Fruit fly (Drosophila melanogaster) whole organism, prepupa: ENCODE results near the gene Inx2.

Source experiments
- Blimp-1 ChIP-seq: fragments of 200-800 bp; sonication (Bioruptor generic); optimal IDR thresholded peaks from 3 replicates; lab custom pipeline; 2017; ENCODE audit warnings: missing biosample characterization, missing genetic modification characterization, mild to moderate bottlenecking, moderate library complexity, missing genetic modification reagents
- CG10631 ChIP-seq: fragments of 200-800 bp; sonication (Bioruptor generic); optimal IDR thresholded peaks from 2 replicates; lab custom pipeline; 2016; ENCODE audit warnings: missing biosample characterization, missing genetic modification characterization
- CG11294 ChIP-seq: fragments of 200-800 bp; sonication (Bioruptor generic); IDR thresholded peaks from 2 replicates; pipeline ENCODE4 v1.3.6; 2022; ENCODE audit warnings: missing biosample characterization, missing genetic modification characterization
- CG1621 ChIP-seq: fragments of 200-800 bp; sonication (Bioruptor generic); optimal IDR thresholded peaks from 3 replicates; lab custom pipeline; 2018; ENCODE audit warnings: missing biosample characterization, mild to moderate bottlenecking, missing genetic modification characterization
- CG16779 ChIP-seq: fragments of 200-800 bp; sonication (Bioruptor generic); optimal IDR thresholded peaks from 3 replicates; lab custom pipeline; 2017; ENCODE audit warnings: missing biosample characterization, mild to moderate bottlenecking, missing genetic modification characterization
- CG3032 ChIP-seq: fragments of 200-800 bp; optimal IDR thresholded peaks from 2 replicates; lab custom pipeline; 2019; ENCODE audit warnings: missing biosample characterization, mild to moderate bottlenecking, missing genetic modification characterization, moderate library complexity
- CG31627 ChIP-seq: fragments of 200-800 bp; sonication (Bioruptor generic); optimal IDR thresholded peaks from 3 replicates; lab custom pipeline; 2016; ENCODE audit warnings: missing biosample characterization, missing genetic modification characterization
- CG32006 ChIP-seq: fragments of 200-800 bp; sonication (Bioruptor generic); optimal IDR thresholded peaks from 3 replicates; lab custom pipeline; 2017; ENCODE audit warnings: missing biosample characterization, mild to moderate bottlenecking, missing genetic modification characterization
- CG34406 ChIP-seq: fragments of 200-800 bp; sonication (Bioruptor generic); optimal IDR thresholded peaks from 3 replicates; lab custom pipeline; 2016; ENCODE audit warnings: missing biosample characterization, missing genetic modification characterization
- CG3919 ChIP-seq: fragments of 200-800 bp; sonication (Bioruptor generic); optimal IDR thresholded peaks from 3 replicates; lab custom pipeline; 2016; ENCODE audit warnings: missing biosample characterization, missing genetic modification characterization
- CG4318 ChIP-seq: fragments of 200-800 bp; sonication (Bioruptor generic); optimal IDR thresholded peaks from 3 replicates; lab custom pipeline; 2017; ENCODE audit warnings: missing biosample characterization, mild to moderate bottlenecking, missing genetic modification characterization
- CG6163 ChIP-seq: fragments of 200-800 bp; sonication (Bioruptor generic); IDR thresholded peaks from 3 replicates; pipeline ENCODE4 v1.3.6; 2022; ENCODE audit warnings: missing biosample characterization, missing genetic modification characterization
- CG6276 ChIP-seq: fragments of 200-800 bp; sonication (Bioruptor generic); optimal IDR thresholded peaks from 2 replicates; lab custom pipeline; 2017; ENCODE audit warnings: missing biosample characterization, mild to moderate bottlenecking, missing genetic modification characterization
- CG6792 ChIP-seq: fragments of 200-800 bp; sonication (Bioruptor generic); optimal IDR thresholded peaks from 3 replicates; lab custom pipeline; 2016; ENCODE audit warnings: missing biosample characterization, missing genetic modification characterization
- CG6854 ChIP-seq: fragments of 200-800 bp; sonication (Bioruptor generic); optimal IDR thresholded peaks from 2 replicates; lab custom pipeline; 2017; ENCODE audit warnings: missing biosample characterization, mild to moderate bottlenecking, missing genetic modification characterization
- CG7368 ChIP-seq: fragments of 200-800 bp; sonication (Bioruptor generic); optimal IDR thresholded peaks from 3 replicates; lab custom pipeline; 2016; ENCODE audit warnings: missing biosample characterization, missing genetic modification characterization
- CG8319 ChIP-seq: fragments of 200-800 bp; sonication (Bioruptor generic); optimal IDR thresholded peaks from 3 replicates; lab custom pipeline; 2016; ENCODE audit warnings: missing biosample characterization, missing genetic modification characterization
- CG9139 ChIP-seq: fragments of 200-800 bp; sonication (Bioruptor generic); optimal IDR thresholded peaks from 3 replicates; lab custom pipeline; 2017; ENCODE audit warnings: missing biosample characterization, mild to moderate bottlenecking, missing genetic modification characterization
- Eip75B ChIP-seq: fragments of 200-800 bp; sonication (Bioruptor generic); optimal IDR thresholded peaks from 3 replicates; lab custom pipeline; 2016; ENCODE audit warnings: missing biosample characterization, missing genetic modification characterization
- Eip78C ChIP-seq: fragments of 200-800 bp; sonication (Bioruptor generic); peaks from one replicate; lab custom pipeline; 2016; ENCODE audit warnings: missing biosample characterization, missing genetic modification characterization
- Eip93F ChIP-seq: fragments of 200-800 bp; sonication (Bioruptor generic); optimal IDR thresholded peaks from 2 replicates; lab custom pipeline; 2016; ENCODE audit warnings: missing biosample characterization, mild to moderate bottlenecking, missing genetic modification characterization
- Ets21C ChIP-seq: fragments of 200-800 bp; sonication (Bioruptor generic); optimal IDR thresholded peaks from 3 replicates; lab custom pipeline; 2016; ENCODE audit warnings: missing biosample characterization, missing genetic modification characterization
- Gug ChIP-seq: fragments of 200-800 bp; sonication (Bioruptor generic); IDR thresholded peaks from 2 replicates; pipeline ENCODE4 v1.3.6; 2022; ENCODE audit warnings: missing biosample characterization, missing genetic modification characterization
- Hr38 ChIP-seq: sonication (Bioruptor generic); optimal IDR thresholded peaks from 2 replicates; lab custom pipeline; 2016; ENCODE audit warnings: missing biosample characterization, missing genetic modification characterization
- Hr39 ChIP-seq: fragments of 200-800 bp; sonication (Bioruptor generic); optimal IDR thresholded peaks from 2 replicates; lab custom pipeline; 2016; ENCODE audit warnings: missing biosample characterization, missing genetic modification characterization
- Hr4 ChIP-seq: fragments of 200-800 bp; sonication (Bioruptor generic); optimal IDR thresholded peaks from 3 replicates; lab custom pipeline; 2016; ENCODE audit warnings: missing biosample characterization, missing genetic modification characterization
- OdsH ChIP-seq: fragments of 200-800 bp; sonication (Bioruptor generic); optimal IDR thresholded peaks from 3 replicates; lab custom pipeline; 2016; ENCODE audit warnings: missing biosample characterization, missing genetic modification characterization
- Smox ChIP-seq: fragments of 200-800 bp; sonication (Bioruptor generic); optimal IDR thresholded peaks from 3 replicates; lab custom pipeline; 2016; ENCODE audit warnings: missing biosample characterization, missing genetic modification characterization
- Sox102F ChIP-seq: fragments of 200-800 bp; sonication (Bioruptor generic); optimal IDR thresholded peaks from 2 replicates; lab custom pipeline; 2016; ENCODE audit warnings: missing biosample characterization, mild to moderate bottlenecking, missing genetic modification characterization
- Sox14 ChIP-seq: fragments of 200-800 bp; sonication (Bioruptor generic); optimal IDR thresholded peaks from 3 replicates; lab custom pipeline; 2016; ENCODE audit warnings: missing biosample characterization, missing genetic modification characterization
- Sox15 ChIP-seq: fragments of 200-800 bp; sonication (Bioruptor generic); optimal IDR thresholded peaks from 3 replicates; lab custom pipeline; 2016; ENCODE audit warnings: missing biosample characterization, missing genetic modification characterization
- achi ChIP-seq: fragments of 200-800 bp; sonication (Bioruptor generic); optimal IDR thresholded peaks from 3 replicates; lab custom pipeline; 2016; ENCODE audit warnings: missing biosample characterization, missing genetic modification characterization
- acj6 ChIP-seq: fragments of 200-800 bp; sonication (Bioruptor generic); optimal IDR thresholded peaks from 3 replicates; lab custom pipeline; 2016; ENCODE audit warnings: missing biosample characterization, missing genetic modification characterization
- cyc ChIP-seq: fragments of 200-800 bp; sonication (Bioruptor generic); optimal IDR thresholded peaks from 3 replicates; lab custom pipeline; 2016; ENCODE audit warnings: missing biosample characterization, missing genetic modification characterization
- dsx ChIP-seq: fragments of 200-800 bp; optimal IDR thresholded peaks from 3 replicates; lab custom pipeline; 2019; ENCODE audit warnings: missing biosample characterization, mild to moderate bottlenecking, missing genetic modification characterization, moderate library complexity; ENCODE audit not compliant: poor library complexity, severe bottlenecking
- esn ChIP-seq: fragments of 200-800 bp; sonication (Bioruptor generic); optimal IDR thresholded peaks from 2 replicates; lab custom pipeline; 2016; ENCODE audit warnings: missing biosample characterization, mild to moderate bottlenecking, missing genetic modification characterization, moderate library complexity
- fd85E ChIP-seq: fragments of 200-800 bp; sonication (Bioruptor generic); optimal IDR thresholded peaks from 3 replicates; lab custom pipeline; 2016; ENCODE audit warnings: missing biosample characterization, missing genetic modification characterization
- fkh ChIP-seq: fragments of 200-800 bp; sonication (Bioruptor generic); optimal IDR thresholded peaks from 3 replicates; lab custom pipeline; 2017; ENCODE audit warnings: missing biosample characterization, mild to moderate bottlenecking, missing genetic modification characterization, moderate library complexity
- lz ChIP-seq: fragments of 200-800 bp; sonication (Bioruptor generic); optimal IDR thresholded peaks from 3 replicates; lab custom pipeline; 2016; ENCODE audit warnings: missing biosample characterization, missing genetic modification characterization
- net ChIP-seq: fragments of 200-800 bp; sonication (Bioruptor generic); optimal IDR thresholded peaks from 3 replicates; lab custom pipeline; 2016; ENCODE audit warnings: missing biosample characterization, missing genetic modification characterization
- pdm3 ChIP-seq: fragments of 200-800 bp; sonication (Bioruptor generic); optimal IDR thresholded peaks from 3 replicates; lab custom pipeline; 2016; ENCODE audit warnings: missing biosample characterization, missing genetic modification characterization
- spab ChIP-seq: fragments of 200-800 bp; sonication (Bioruptor generic); optimal IDR thresholded peaks from 2 replicates; lab custom pipeline; 2017; ENCODE audit warnings: missing biosample characterization, mild to moderate bottlenecking, missing genetic modification characterization, missing genetic modification reagents
- ss ChIP-seq, 2 experiments: fragments of 200-800 bp; sonication (Bioruptor generic); optimal IDR thresholded peaks; 2 replicates in 1 of 2; 3 replicates in 1 of 2; lab custom pipeline; 2017 to 2018; ENCODE audit warnings: mild to moderate bottlenecking in 2 of 2, missing biosample characterization in 2 of 2, missing genetic modification characterization in 2 of 2, moderate library complexity in 1 of 2
- svp ChIP-seq: fragments of 200-800 bp; sonication (Bioruptor generic); peaks from one replicate; lab custom pipeline; 2016; ENCODE audit warnings: missing biosample characterization, missing genetic modification characterization
- topi ChIP-seq: fragments of 200-800 bp; sonication (Bioruptor generic); optimal IDR thresholded peaks from 3 replicates; lab custom pipeline; 2016; ENCODE audit warnings: missing biosample characterization, missing genetic modification characterization

Inx2 gene

dm6 chrX:6983500-6984320, 14.8 kb upstream of the Inx2 start (continued):
- TF ChIP-seq CG6854 (peak; percentile 30), CG9139 (GFP tag; lab: Kevin White, UChicago) (peak; percentile 14), CG4318 (no peak), Ets21C (GFP tag; lab: Kevin White, UChicago) (no peak), CG6276 (GFP tag; lab: Kevin White, UChicago) (no peak), CG10631 (GFP tag; lab: Kevin White, UChicago) (peak; percentile 60), Eip78C (GFP tag; lab: Kevin White, UChicago) (peak; percentile 87), CG6792 (GFP tag; lab: Kevin White, UChicago) (peak; percentile 52), CG31627 (no peak), dsx (GFP tag; lab: Kevin White, UChicago) (peak; percentile 84), Sox14 (no peak), Sox102F (GFP tag; lab: Kevin White, UChicago) (peak; percentile 39), CG34406 (peak; percentile 51), svp (GFP tag; lab: Kevin White, UChicago) (peak; percentile 80), net (GFP tag; lab: Kevin White, UChicago) (peak; percentile 42), ss (GFP tag; optimal IDR thresholded peaks at IDR 0.05; lab: Kevin White, UChicago) (peak; percentile 87 to 88), CG32006 (GFP tag; lab: Kevin White, UChicago) (peak; percentile 30), Hr39 (GFP tag; lab: Kevin White, UChicago) (no peak), Hr4 (no peak), topi (GFP tag; lab: Kevin White, UChicago) (peak; percentile 37)

DNA sequence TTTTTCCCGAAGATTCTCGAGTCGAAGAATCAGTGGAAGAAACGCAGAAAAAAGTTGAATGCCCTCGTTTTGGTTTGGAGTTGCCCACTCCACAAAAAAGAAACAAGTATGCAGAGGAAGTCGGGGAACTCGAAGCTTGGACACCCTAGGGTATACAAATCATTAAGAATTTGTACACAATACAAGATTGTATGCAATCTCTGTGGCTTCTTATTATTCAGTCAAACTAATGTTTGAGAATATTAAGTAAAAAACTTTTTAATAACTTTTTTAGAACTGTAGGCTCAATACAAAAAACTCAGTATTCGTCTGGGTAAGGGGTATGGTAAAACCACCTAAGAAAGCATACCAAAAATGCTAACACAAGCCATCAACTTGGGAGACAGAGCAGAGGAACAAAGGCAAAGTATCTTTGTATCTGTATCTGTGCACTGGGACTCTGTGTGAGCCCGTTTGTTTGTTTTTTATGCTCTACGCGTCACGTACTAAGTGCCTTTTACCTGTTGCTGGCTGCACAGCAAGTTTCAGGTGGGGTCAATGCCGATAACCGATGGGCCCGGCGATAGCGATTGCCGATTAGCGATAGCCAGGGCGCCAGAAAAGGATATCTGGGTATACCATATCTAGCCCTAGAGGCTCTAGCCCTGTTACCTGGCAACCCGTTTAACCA, 13.2 kb upstream of the Inx2 start:
- TF ChIP-seq CG3919: peak; percentile 91
- TF ChIP-seq spab: peak; percentile 79
- TF ChIP-seq fd85E (GFP tag; lab: Kevin White, UChicago): no peak
- peak; percentile 91 for TF ChIP-seq CG10631 (GFP tag; lab: Kevin White, UChicago)
- TF ChIP-seq CG6276 (GFP tag; lab: Kevin White, UChicago): peak; percentile 76
- peak; percentile 62 for TF ChIP-seq Hr4
- peak; percentile 72 for TF ChIP-seq Blimp-1 (GFP tag; lab: Kevin White, UChicago)
- peak; percentile 54 for TF ChIP-seq CG4318
- peak; percentile 93 for TF ChIP-seq Hr39 (GFP tag; lab: Kevin White, UChicago)
- TF ChIP-seq CG11294 (GFP tag; lab: Robert Waterston, UW): no peak; the same call in 1 of the 2 replicates
- peak; percentile 93 for TF ChIP-seq CG31627
- peak; percentile 92 for TF ChIP-seq CG6792 (GFP tag; lab: Kevin White, UChicago)
- peak; percentile 67 for TF ChIP-seq CG1621 (tag; lab: Kevin White, UChicago)
- peak; percentile 69 for TF ChIP-seq CG8319 (GFP tag; lab: Kevin White, UChicago)
- peak; percentile 94 for TF ChIP-seq Smox (GFP tag; lab: Kevin White, UChicago)
- peak; percentile 58 for TF ChIP-seq Gug (GFP tag; lab: Robert Waterston, UW)
- peak; percentile 76 for TF ChIP-seq CG6854
- peak; percentile 70 for TF ChIP-seq CG7368
- TF ChIP-seq esn (GFP tag; lab: Kevin White, UChicago): peak; percentile 97
- peak; percentile 86 for TF ChIP-seq OdsH
- TF ChIP-seq CG9139 (GFP tag; lab: Kevin White, UChicago): peak; percentile 68
- no peak for TF ChIP-seq Hr38 (GFP tag; lab: Kevin White, UChicago)
- peak; percentile 96 for TF ChIP-seq topi (GFP tag; lab: Kevin White, UChicago)
- TF ChIP-seq Eip78C (GFP tag; lab: Kevin White, UChicago): peak; percentile 98
- TF ChIP-seq Sox15 (GFP tag; lab: Kevin White, UChicago): peak; percentile 75
- TF ChIP-seq CG6163 (GFP tag; lab: Robert Waterston, UW): peak; percentile 90
- TF ChIP-seq fkh: peak; percentile 49
- peak; percentile 93 for TF ChIP-seq Eip75B (GFP tag; lab: Kevin White, UChicago)
- TF ChIP-seq lz (GFP tag; lab: Kevin White, UChicago): peak; percentile 95
- TF ChIP-seq svp (GFP tag; lab: Kevin White, UChicago): peak; percentile 98
- TF ChIP-seq CG34406: peak; percentile 89
- TF ChIP-seq cyc (GFP tag; lab: Kevin White, UChicago): peak; percentile 93
- TF ChIP-seq pdm3 (GFP tag; lab: Kevin White, UChicago): peak; percentile 91
- peak; percentile 44 for TF ChIP-seq CG16779 (tag; lab: Kevin White, UChicago)
- TF ChIP-seq acj6 (GFP tag; lab: Kevin White, UChicago): peak; percentile 90
- TF ChIP-seq CG3032 (tag; lab: Kevin White, UChicago): peak; percentile 85
- TF ChIP-seq Sox102F (GFP tag; lab: Kevin White, UChicago): peak; percentile 96
- peak; percentile 89 for TF ChIP-seq achi (GFP tag; lab: Kevin White, UChicago)
- peak; percentile 93 for TF ChIP-seq Eip93F (GFP tag; lab: Kevin White, UChicago)
- peak; percentile 95 for TF ChIP-seq Sox14
